Worm (Caenorhabditis elegans): Measurements from ENCODE around the gene F57B1.1.

F57B1.1 gene

DNA sequence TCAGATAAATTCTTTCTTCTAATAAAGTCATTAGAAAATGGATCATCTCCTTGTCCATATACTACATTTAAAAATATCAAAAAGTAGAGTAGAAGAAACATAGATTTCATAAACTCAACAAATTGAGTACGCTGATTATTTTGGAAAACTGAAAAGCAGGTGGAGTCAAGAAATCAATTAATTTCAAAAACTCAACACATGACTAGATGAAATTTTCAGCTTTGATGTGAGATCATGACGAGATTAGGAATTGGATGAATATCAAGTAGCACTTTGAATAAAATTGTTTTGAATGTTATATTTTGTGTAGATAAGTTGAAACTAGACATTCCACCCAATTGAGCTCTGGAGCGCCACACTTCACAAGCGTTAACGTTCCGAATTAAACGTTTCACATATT is at the start of gene F57B1.1:
Gene F57B1.1 (minus strand): TSS at position 101 of the 400 bp plus-strand sequence.
- TF ChIP-seq F33H1.4 (GFP tag; IDR thresholded peaks at IDR 0.05) (no peak), snpc-1.1 (tag; optimal IDR thresholded peaks at IDR 0.05; ENCODE audit: insufficient read depth) (no peak)

DNA sequence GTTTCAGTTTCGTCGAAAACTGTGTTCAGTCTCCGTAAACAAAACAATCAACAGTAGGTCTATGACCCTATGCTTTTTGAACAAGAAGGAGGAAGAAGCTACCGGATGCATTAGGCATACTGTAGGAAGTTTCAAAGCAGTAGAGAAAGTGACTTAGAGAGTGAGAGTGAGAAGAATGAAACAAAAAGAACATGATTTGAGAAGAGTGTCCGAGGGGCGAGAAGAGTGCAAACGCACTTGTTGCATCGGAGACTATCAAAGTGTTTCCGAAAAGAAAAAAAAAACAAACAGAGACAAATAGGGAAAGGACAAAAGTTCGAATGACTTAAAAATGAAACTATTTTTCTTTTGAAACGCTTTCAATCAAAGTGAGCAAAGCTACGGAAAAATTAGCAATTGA is 47.8 kb upstream of the F57B1.1 start:
- TF ChIP-seq ccch-3 (GFP tag; optimal IDR thresholded peaks at IDR 0.05) (no peak), die-1 (tag; optimal IDR thresholded peaks at IDR 0.05) (no peak), mes-4 (tag; optimal IDR thresholded peaks at IDR 0.05) (no peak), chd-7 (tag; optimal IDR thresholded peaks at IDR 0.05) (no peak), unc-130 (GFP tag; optimal IDR thresholded peaks at IDR 0.05) (no peak), aptf-2 (GFP tag; conservative IDR thresholded peaks at IDR 0.05) (no peak), rcor-1 (GFP tag; IDR thresholded peaks at IDR 0.05) (no peak), ztf-3 (GFP tag; optimal IDR thresholded peaks at IDR 0.05) (no peak), ets-4 (GFP tag; optimal IDR thresholded peaks at IDR 0.05) (no peak), attf-5 (GFP tag; optimal IDR thresholded peaks at IDR 0.05) (no peak), hlh-26 (GFP tag; conservative IDR thresholded peaks at IDR 0.05) (no peak), egl-44 (GFP tag; IDR thresholded peaks at IDR 0.05) (no peak), F55B11.4 (tag; optimal IDR thresholded peaks at IDR 0.05; ENCODE audit: borderline replicate concordance, insufficient read depth) (no peak), zfh-2 (GFP tag; conservative IDR thresholded peaks at IDR 0.05) (no peak)

DNA sequence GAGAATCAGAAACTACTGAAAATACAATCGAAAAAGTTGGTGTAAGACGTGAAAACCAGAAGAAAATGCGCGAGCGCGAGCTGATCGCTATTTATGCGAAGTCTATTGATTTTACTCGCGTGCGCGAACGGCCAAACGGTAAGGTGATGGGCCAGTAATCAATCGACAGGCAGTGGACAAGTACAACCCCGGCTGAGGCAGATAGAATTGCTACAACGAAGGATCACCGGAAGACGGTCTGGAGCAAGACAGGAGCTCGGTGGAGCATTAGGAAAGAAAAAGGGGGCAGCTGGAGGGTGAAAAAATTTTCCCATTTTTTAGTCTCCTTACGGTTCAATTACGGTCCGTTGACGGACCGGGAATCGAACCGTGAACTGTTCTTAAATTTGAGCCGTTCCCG is 44.3 kb upstream of the F57B1.1 start:
- TF ChIP-seq ceh-40 (GFP tag; IDR thresholded peaks at IDR 0.05) (peak; percentile 82; the same call in 1 of the 2 replicates), bed-2 (GFP tag; IDR thresholded peaks at IDR 0.05) (0 out of 2 replicates have a peak, but pooled peaks have one; percentile 10), egl-18 (GFP tag; IDR thresholded peaks at IDR 0.05) (peak; percentile 57; the same call in 1 of the 2 replicates), ekl-4 (GFP tag; IDR thresholded peaks at IDR 0.05) (peak; percentile 83), D2030.7 (GFP tag; IDR thresholded peaks at IDR 0.05) (peak; percentile 66), C17E4.6 (GFP tag; IDR thresholded peaks at IDR 0.05) (0 out of 2 replicates have a peak, but pooled peaks have one; percentile 15), ztf-25 (GFP tag; IDR thresholded peaks at IDR 0.05) (peak; percentile 76; the same call in 1 of the 2 replicates), madf-8 (GFP tag; conservative IDR thresholded peaks at IDR 0.05) (0 out of 2 replicates have a peak, but pooled peaks have one; percentile 32), Y95B8A.8 (GFP tag; IDR thresholded peaks at IDR 0.05) (0 out of 2 replicates have a peak, but pooled peaks have one; percentile 38), aptf-3 (GFP tag; IDR thresholded peaks at IDR 0.05) (peak; percentile 88; the same call in 1 of the 2 replicates), hsf-1 (GFP tag; IDR thresholded peaks at IDR 0.05) (peak; percentile 63), ceh-58 (GFP tag; IDR thresholded peaks at IDR 0.05) (0 out of 2 replicates have a peak, but pooled peaks have one; percentile 88), attf-6 (GFP tag; IDR thresholded peaks at IDR 0.05) (peak; percentile 67), F33H1.4 (GFP tag; IDR thresholded peaks at IDR 0.05) (peak; percentile 44; the same call in 1 of the 2 replicates), madf-3 (GFP tag; IDR thresholded peaks at IDR 0.05) (peak; percentile 51; the same call in 1 of the 2 replicates), ceh-91 (GFP tag; IDR thresholded peaks at IDR 0.05) (peak; percentile 38; the same call in 1 of the 2 replicates), cebp-2 (GFP tag; IDR thresholded peaks at IDR 0.05) (peak; percentile 83; the same call in 1 of the 2 replicates), rcor-1 (GFP tag; IDR thresholded peaks at IDR 0.05) (peak; percentile 84), egl-44 (GFP tag; IDR thresholded peaks at IDR 0.05) (peak; percentile 92), madf-6 (GFP tag; IDR thresholded peaks at IDR 0.05) (peak; percentile 83), lin-26 (GFP tag; IDR thresholded peaks at IDR 0.05) (peak; percentile 98), pbrm-1 (GFP tag; IDR thresholded peaks at IDR 0.05) (peak; percentile 55), nfya-2 (GFP tag; IDR thresholded peaks at IDR 0.05) (0 out of 2 replicates have a peak, but pooled peaks have one; percentile 30), hmg-1.2 (GFP tag; IDR thresholded peaks at IDR 0.05) (peak; percentile 51)

All from whole organism, young adult.